Fruit fly (Drosophila melanogaster) whole organism, wandering third instar larva: ENCODE data around the gene boss.

Experiments
- Abd-B ChIP-seq: fragments of >200 bp; optimal IDR thresholded peaks from 2 replicates; lab custom pipeline; 2017; ENCODE audit warnings: missing biosample characterization, missing genetic modification characterization
- CG9705 ChIP-seq: fragments of 200-800 bp; sonication (Bioruptor generic); optimal IDR thresholded peaks from 2 replicates; lab custom pipeline; 2018; ENCODE audit warnings: missing biosample characterization, mild to moderate bottlenecking, missing genetic modification characterization
- CrebA ChIP-seq: fragments of 200-800 bp; sonication (Bioruptor generic); optimal IDR thresholded peaks from 2 replicates; lab custom pipeline; 2016; ENCODE audit warnings: missing biosample characterization, mild to moderate bottlenecking, missing genetic modification characterization, borderline replicate concordance
- GATAd ChIP-seq: sonication (Bioruptor generic); optimal IDR thresholded peaks from 2 replicates; lab custom pipeline; 2016; ENCODE audit warnings: missing biosample characterization, missing genetic modification characterization
- HLH106 ChIP-seq: fragments of 200-800 bp; optimal IDR thresholded peaks from 3 replicates; lab custom pipeline; 2019; ENCODE audit warnings: missing biosample characterization, mild to moderate bottlenecking, missing genetic modification characterization, moderate library complexity
- Hnf4 ChIP-seq: fragments of 200-800 bp; sonication (Bioruptor generic); optimal IDR thresholded peaks from 2 replicates; lab custom pipeline; 2016; ENCODE audit warnings: missing biosample characterization, mild to moderate bottlenecking, missing genetic modification characterization
- Hr78 ChIP-seq: fragments of >200 bp; optimal IDR thresholded peaks from 2 replicates; lab custom pipeline; 2017; ENCODE audit warnings: missing biosample characterization, missing genetic modification characterization
- Hr83 ChIP-seq: fragments of 200-300 bp; sonication (Bioruptor generic); optimal IDR thresholded peaks from 2 replicates; lab custom pipeline; 2016; ENCODE audit warnings: missing biosample characterization, mild to moderate bottlenecking, missing genetic modification characterization, moderate library complexity; ENCODE audit not compliant: poor library complexity, severe bottlenecking
- Jra ChIP-seq: sonication (Bioruptor generic); optimal IDR thresholded peaks from 2 replicates; lab custom pipeline; 2016; ENCODE audit warnings: missing biosample characterization, missing genetic modification characterization
- Mio ChIP-seq: sonication (Bioruptor generic); optimal IDR thresholded peaks from 2 replicates; lab custom pipeline; 2016; ENCODE audit warnings: missing biosample characterization, missing genetic modification characterization
- Myc ChIP-seq: fragments of >200 bp; optimal IDR thresholded peaks from 2 replicates; lab custom pipeline; 2017
- N ChIP-seq: fragments of >200 bp; optimal IDR thresholded peaks from 2 replicates; lab custom pipeline; 2018; ENCODE audit warnings: missing biosample characterization, missing external identifiers, missing genetic modification characterization
- OdsH ChIP-seq: fragments of 200-800 bp; sonication (Bioruptor generic); optimal IDR thresholded peaks from 2 replicates; lab custom pipeline; 2016; ENCODE audit warnings: missing biosample characterization, mild to moderate bottlenecking, missing genetic modification characterization
- Rel ChIP-seq, 2 experiments: fragments of 200-800 bp; sonication (Bioruptor generic) in 1 of 2; optimal IDR thresholded peaks; 2 replicates in 1 of 2; 3 replicates in 1 of 2; lab custom pipeline; 2016 to 2019; ENCODE audit warnings: mild to moderate bottlenecking in 2 of 2, missing biosample characterization in 2 of 2, missing genetic modification characterization in 2 of 2, moderate library complexity in 1 of 2
- Sp1 ChIP-seq: fragments of 200-800 bp; sonication (Bioruptor generic); optimal IDR thresholded peaks from 3 replicates; lab custom pipeline; 2019; ENCODE audit warnings: missing biosample characterization, mild to moderate bottlenecking, missing genetic modification characterization, moderate library complexity
- Vsx2 ChIP-seq: fragments of 200-300, 225-300 bp; sonication (Bioruptor generic); optimal IDR thresholded peaks from 2 replicates; lab custom pipeline; 2018; ENCODE audit warnings: missing biosample characterization, missing genetic modification characterization; ENCODE audit not compliant: partially characterized antibody
- br ChIP-seq: fragments of 200-800 bp; sonication (Bioruptor generic); optimal IDR thresholded peaks from 2 replicates; lab custom pipeline; 2016; ENCODE audit warnings: missing biosample characterization, missing genetic modification characterization
- brk ChIP-seq: fragments of 200-800 bp; sonication (Bioruptor generic); optimal IDR thresholded peaks from 2 replicates; lab custom pipeline; 2016; ENCODE audit warnings: missing biosample characterization, mild to moderate bottlenecking, missing genetic modification characterization
- dl ChIP-seq, 2 experiments: fragments of 175-275, 200-275 bp in 1 of 2; fragments of 200-275 bp in 1 of 2; sonication (Bioruptor generic); optimal IDR thresholded peaks; lab custom pipeline; 2018; ENCODE audit warnings: mild to moderate bottlenecking in 2 of 2, missing biosample characterization in 2 of 2, missing genetic modification characterization in 2 of 2, moderate library complexity in 2 of 2; ENCODE audit not compliant: partially characterized antibody in 2 of 2, insufficient read depth in 1 of 2
- dmrt93B ChIP-seq: fragments of 200-800 bp; sonication (Bioruptor generic); optimal IDR thresholded peaks from 2 replicates; lab custom pipeline; 2018; ENCODE audit warnings: missing biosample characterization, mild to moderate bottlenecking, missing genetic modification characterization
- dsf ChIP-seq: sonication (Bioruptor generic); optimal IDR thresholded peaks from 2 replicates; lab custom pipeline; 2016; ENCODE audit warnings: missing biosample characterization, missing genetic modification characterization, borderline replicate concordance
- ey ChIP-seq: fragments of 200-800 bp; sonication (Bioruptor generic); optimal IDR thresholded peaks from 2 replicates; lab custom pipeline; 2016; ENCODE audit warnings: missing biosample characterization, missing genetic modification characterization
- foxo ChIP-seq, 2 experiments: fragments of 200-800 bp; sonication (Bioruptor generic); optimal IDR thresholded peaks; 2 replicates in 1 of 2; 3 replicates in 1 of 2; lab custom pipeline; 2016 to 2017; ENCODE audit warnings: missing biosample characterization in 2 of 2, missing genetic modification characterization in 2 of 2
- fru ChIP-seq: fragments of 200-800 bp; sonication (Bioruptor generic); optimal IDR thresholded peaks from 3 replicates; lab custom pipeline; 2016; ENCODE audit warnings: missing biosample characterization, mild to moderate bottlenecking, missing genetic modification characterization
- h ChIP-seq: fragments of 200-800 bp; sonication (Bioruptor generic); optimal IDR thresholded peaks from 3 replicates; lab custom pipeline; 2016; ENCODE audit warnings: missing biosample characterization, mild to moderate bottlenecking, missing genetic modification characterization
- jim ChIP-seq: fragments of 175-275, 200-325 bp; sonication (Bioruptor generic); optimal IDR thresholded peaks from 2 replicates; lab custom pipeline; 2016; ENCODE audit warnings: missing biosample characterization, mild to moderate bottlenecking, missing genetic modification characterization
- lola ChIP-seq: fragments of >200 bp; optimal IDR thresholded peaks from 2 replicates; lab custom pipeline; 2017; ENCODE audit warnings: missing biosample characterization, missing genetic modification characterization
- pan ChIP-seq: fragments of >200 bp; optimal IDR thresholded peaks from 2 replicates; lab custom pipeline; 2017
- psq ChIP-seq: fragments of 200-800 bp; sonication (Bioruptor generic); optimal IDR thresholded peaks from 3 replicates; lab custom pipeline; 2017; ENCODE audit warnings: missing biosample characterization, mild to moderate bottlenecking, missing genetic modification characterization, moderate library complexity
- rgr ChIP-seq: fragments of 200-800 bp; sonication (Bioruptor generic); optimal IDR thresholded peaks from 3 replicates; lab custom pipeline; 2016; ENCODE audit warnings: missing biosample characterization, mild to moderate bottlenecking, missing genetic modification characterization
- sage ChIP-seq: fragments of 200-800 bp; sonication (Bioruptor generic); optimal IDR thresholded peaks from 2 replicates; lab custom pipeline; 2016; ENCODE audit warnings: missing biosample characterization, mild to moderate bottlenecking, missing genetic modification characterization
- sv ChIP-seq: fragments of 200-800 bp; sonication (Bioruptor generic); optimal IDR thresholded peaks from 3 replicates; lab custom pipeline; 2016; ENCODE audit warnings: missing biosample characterization, missing genetic modification characterization
- tai ChIP-seq: sonication (Bioruptor generic); optimal IDR thresholded peaks from 2 replicates; lab custom pipeline; 2016; ENCODE audit warnings: missing biosample characterization, missing genetic modification characterization
- usp ChIP-seq: fragments of >200 bp; optimal IDR thresholded peaks from 2 replicates; lab custom pipeline; 2017; ENCODE audit warnings: missing biosample characterization, missing genetic modification characterization
- woc ChIP-seq: sonication (Bioruptor generic); optimal IDR thresholded peaks from 2 replicates; lab custom pipeline; 2016; ENCODE audit warnings: missing biosample characterization, mild to moderate bottlenecking, missing genetic modification characterization

boss gene

dm6 chr3R:26002570-26003332, 41.0 kb downstream of the boss start (continued):
- no peak for TF ChIP-seq CrebA (GFP tag; lab: Kevin White, UChicago)
- no peak for TF ChIP-seq Myc
- no peak for TF ChIP-seq GATAd (GFP tag; lab: Kevin White, UChicago)
- TF ChIP-seq dl (GFP tag; optimal IDR thresholded peaks at IDR 0.05; lab: Kevin White, UChicago; ENCODE audit: insufficient read depth in 1 of 2, partially characterized antibody in 2 of 2) = no peak
- TF ChIP-seq h (GFP tag; lab: Kevin White, UChicago) = peak; percentile 60
- TF ChIP-seq rgr (GFP tag; lab: Kevin White, UChicago) = no peak
- TF ChIP-seq Sp1 (GFP tag; lab: Kevin White, UChicago) = peak; percentile 1
- no peak for TF ChIP-seq dsf
- no peak for TF ChIP-seq Jra (GFP tag; lab: Kevin White, UChicago)

- TF ChIP-seq woc (no peak), sv (GFP tag; lab: Kevin White, UChicago) (no peak), N (GFP tag; lab: Kevin White, UChicago) (no peak), Vsx2 (no peak), HLH106 (tag; lab: Kevin White, UChicago) (no peak), pan (lab: Kevin White, UChicago) (no peak), brk (no peak), fru (no peak), sage (GFP tag; lab: Kevin White, UChicago) (no peak)
- TF ChIP-seq, all 38 proteins: peak for 0
These were observed 42.7 kb downstream of the boss start for dm6 chr3R:26004377-26005000.

- no peak for TF ChIP-seq dmrt93B (GFP tag; lab: Kevin White, UChicago)
- no peak for TF ChIP-seq Rel (GFP tag; optimal IDR thresholded peaks at IDR 0.05; lab: Kevin White, UChicago)
- no peak for TF ChIP-seq Rel (tag; optimal IDR thresholded peaks at IDR 0.05; lab: Kevin White, UChicago)
- TF ChIP-seq psq (GFP tag; lab: Kevin White, UChicago) = no peak
- peak; percentile 20 for TF ChIP-seq Vsx2
- no peak for TF ChIP-seq usp (GFP tag; lab: Kevin White, UChicago)
- TF ChIP-seq Myc = no peak
- no peak for TF ChIP-seq rgr (GFP tag; lab: Kevin White, UChicago)
- TF ChIP-seq foxo (GFP tag; optimal IDR thresholded peaks at IDR 0.05; lab: Kevin White, UChicago) = no peak
- no peak for TF ChIP-seq HLH106 (tag; lab: Kevin White, UChicago)
These were observed 43.8 kb downstream of the boss start for dm6 chr3R:26005619-26005977.

dm6 chr3R:26005978-26006934, 44.5 kb downstream of the boss start:
- no peak for TF ChIP-seq sv (GFP tag; lab: Kevin White, UChicago)
- peak; percentile 78 for TF ChIP-seq Rel (GFP tag; optimal IDR thresholded peaks at IDR 0.05; lab: Kevin White, UChicago)
- TF ChIP-seq Rel (tag; optimal IDR thresholded peaks at IDR 0.05; lab: Kevin White, UChicago) = peak; percentile 64
- TF ChIP-seq dmrt93B (GFP tag; lab: Kevin White, UChicago) = no peak
- TF ChIP-seq br (GFP tag; lab: Kevin White, UChicago) = no peak
- peak; percentile 53 for TF ChIP-seq fru
- no peak for TF ChIP-seq sage (GFP tag; lab: Kevin White, UChicago)
- no peak for TF ChIP-seq Hr78 (GFP tag; lab: Kevin White, UChicago)
- no peak for TF ChIP-seq dsf
- no peak for TF ChIP-seq ey (GFP tag; lab: Kevin White, UChicago)
- TF ChIP-seq Hr83 (GFP tag; lab: Kevin White, UChicago) = peak; percentile 55
- TF ChIP-seq Mio (GFP tag; lab: Kevin White, UChicago) = no peak
- TF ChIP-seq Vsx2 = peak; percentile 18
- TF ChIP-seq GATAd (GFP tag; lab: Kevin White, UChicago) = no peak
- TF ChIP-seq CG9705 = no peak
- TF ChIP-seq dl (GFP tag; optimal IDR thresholded peaks at IDR 0.05; lab: Kevin White, UChicago; ENCODE audit: insufficient read depth in 1 of 2, partially characterized antibody in 2 of 2) = peak in 1 of 2 experiments; percentile 46
- TF ChIP-seq Sp1 (GFP tag; lab: Kevin White, UChicago) = peak; percentile 32
- TF ChIP-seq lola (GFP tag; lab: Kevin White, UChicago) = no peak
- TF ChIP-seq jim (GFP tag; lab: Kevin White, UChicago) = peak; percentile 68
- TF ChIP-seq tai = no peak
- no peak for TF ChIP-seq Abd-B
- no peak for TF ChIP-seq woc
- TF ChIP-seq brk = peak; percentile 63
- TF ChIP-seq OdsH (GFP tag; lab: Kevin White, UChicago) = no peak
- TF ChIP-seq h (GFP tag; lab: Kevin White, UChicago) = peak; percentile 85
- TF ChIP-seq foxo (GFP tag; optimal IDR thresholded peaks at IDR 0.05; lab: Kevin White, UChicago) = peak in 1 of 2 experiments; percentile 34
- TF ChIP-seq Jra (GFP tag; lab: Kevin White, UChicago) = peak; percentile 63
- peak; percentile 36 for TF ChIP-seq Hnf4
- no peak for TF ChIP-seq pan (lab: Kevin White, UChicago)
- no peak for TF ChIP-seq usp (GFP tag; lab: Kevin White, UChicago)
- TF ChIP-seq CrebA (GFP tag; lab: Kevin White, UChicago) = peak; percentile 74
- no peak for TF ChIP-seq HLH106 (tag; lab: Kevin White, UChicago)
- no peak for TF ChIP-seq Myc
